Fruit fly (Drosophila melanogaster) whole organism, embryonic: ENCODE measurements around the gene Rack1.

ENCODE experiments used
- B-H2 ChIP-seq: fragments of 200-800 bp; sonication (Bioruptor generic); optimal IDR thresholded peaks from 2 replicates; lab custom pipeline; 2018; ENCODE audit warnings: missing biosample characterization, mild to moderate bottlenecking, missing genetic modification characterization
- CG10209 ChIP-seq: fragments of 200-800 bp; sonication (Bioruptor generic); optimal IDR thresholded peaks from 3 replicates; lab custom pipeline; 2017; ENCODE audit warnings: missing biosample characterization, mild to moderate bottlenecking, missing genetic modification characterization, missing genetic modification reagents
- CG10274 ChIP-seq: fragments of 200-800 bp; sonication (Bioruptor generic); optimal IDR thresholded peaks from 3 replicates; lab custom pipeline; 2017; ENCODE audit warnings: missing biosample characterization, mild to moderate bottlenecking, missing genetic modification characterization
- CG10431 ChIP-seq: fragments of 200-800 bp; sonication (Bioruptor generic); optimal IDR thresholded peaks from 3 replicates; lab custom pipeline; 2018; ENCODE audit warnings: missing biosample characterization, mild to moderate bottlenecking, missing genetic modification characterization
- CG10979 ChIP-seq: fragments of 200-800 bp; sonication (Bioruptor generic); optimal IDR thresholded peaks from 2 replicates; lab custom pipeline; 2018; ENCODE audit warnings: missing biosample characterization, mild to moderate bottlenecking, missing genetic modification characterization, moderate library complexity
- CG11398 ChIP-seq: fragments of 200-800 bp; sonication (Bioruptor generic); optimal IDR thresholded peaks from 2 replicates; lab custom pipeline; 2016; ENCODE audit warnings: missing biosample characterization, missing genetic modification characterization
- CG12942 ChIP-seq: fragments of 200-800 bp; sonication (Bioruptor generic); optimal IDR thresholded peaks from 3 replicates; lab custom pipeline; 2016; ENCODE audit warnings: missing biosample characterization, missing genetic modification characterization
- CG1529 ChIP-seq: fragments of 200-800 bp; sonication (Bioruptor generic); optimal IDR thresholded peaks from 3 replicates; lab custom pipeline; 2018; ENCODE audit warnings: missing biosample characterization, missing genetic modification characterization
- CG15479 ChIP-seq: fragments of 200-800 bp; sonication (Bioruptor generic); optimal IDR thresholded peaks from 3 replicates; lab custom pipeline; 2019; ENCODE audit warnings: missing biosample characterization, mild to moderate bottlenecking, missing genetic modification characterization, moderate library complexity
- CG1832 ChIP-seq: fragments of 200-800 bp; sonication (Bioruptor generic); optimal IDR thresholded peaks from 2 replicates; lab custom pipeline; 2017; ENCODE audit warnings: missing biosample characterization, mild to moderate bottlenecking, missing genetic modification characterization, inconsistent platforms
- CG2678 ChIP-seq: fragments of 200-800 bp; sonication (Bioruptor generic); optimal IDR thresholded peaks from 3 replicates; lab custom pipeline; 2019; ENCODE audit warnings: missing biosample characterization, mild to moderate bottlenecking, missing genetic modification characterization, moderate library complexity
- CG31388 ChIP-seq: fragments of 200-800 bp; sonication (Bioruptor generic); optimal IDR thresholded peaks from 2 replicates; lab custom pipeline; 2016; ENCODE audit warnings: missing biosample characterization, missing genetic modification characterization
- CG32532 ChIP-seq: fragments of 200-800 bp; sonication (Bioruptor generic); IDR thresholded peaks from 2 replicates; pipeline ENCODE4 v1.3.6; 2022; ENCODE audit warnings: missing biosample characterization, missing genetic modification characterization
- CG33213 ChIP-seq: fragments of 200-800 bp; sonication (Bioruptor generic); optimal IDR thresholded peaks from 3 replicates; lab custom pipeline; 2016; ENCODE audit warnings: missing biosample characterization, missing genetic modification characterization
- CG34224 ChIP-seq: fragments of 200-800 bp; sonication (Bioruptor generic); IDR thresholded peaks from 3 replicates; pipeline ENCODE4 v1.3.6; 2022; ENCODE audit warnings: missing biosample characterization, missing genetic modification characterization; ENCODE audit not compliant: partially characterized antibody
- CG3838 ChIP-seq: fragments of 200-800 bp; sonication (Bioruptor generic); optimal IDR thresholded peaks from 3 replicates; lab custom pipeline; 2016; ENCODE audit warnings: missing biosample characterization, missing genetic modification characterization
- CG42726 ChIP-seq: fragments of 200-800 bp; sonication (Bioruptor generic); IDR thresholded peaks from 2 replicates; pipeline ENCODE4 v1.3.6; 2022; ENCODE audit warnings: missing biosample characterization, missing genetic modification characterization; ENCODE audit not compliant: partially characterized antibody
- CG4328 ChIP-seq: fragments of 200-800 bp; sonication (Bioruptor generic); optimal IDR thresholded peaks from 3 replicates; lab custom pipeline; 2017; ENCODE audit warnings: missing biosample characterization, missing genetic modification reagents, missing genetic modification characterization
- CG43689 ChIP-seq: fragments of 200-800 bp; sonication (Bioruptor generic); IDR thresholded peaks from 2 replicates; pipeline ENCODE4 v1.3.6; 2022; ENCODE audit warnings: missing biosample characterization, missing genetic modification characterization
- CG4707 ChIP-seq: fragments of 200-800 bp; sonication (Bioruptor generic); optimal IDR thresholded peaks from 2 replicates; lab custom pipeline; 2018; ENCODE audit warnings: missing biosample characterization, mild to moderate bottlenecking, missing genetic modification characterization, moderate library complexity
- CG6683 ChIP-seq: fragments of 200-800 bp; sonication (Bioruptor generic); optimal IDR thresholded peaks from 2 replicates; lab custom pipeline; 2017; ENCODE audit warnings: missing biosample characterization, mild to moderate bottlenecking, missing genetic modification characterization, missing genetic modification reagents
- Gug ChIP-seq: fragments of 200-800 bp; sonication (Bioruptor generic); IDR thresholded peaks from 4 replicates; pipeline ENCODE4 v1.3.6; 2022; ENCODE audit warnings: missing biosample characterization, missing genetic modification characterization
- H2.0 ChIP-seq: fragments of 200-800 bp; sonication (Bioruptor generic); IDR thresholded peaks from 2 replicates; pipeline ENCODE4 v1.3.6; 2022; ENCODE audit warnings: missing biosample characterization, missing genetic modification characterization
- Lim3 ChIP-seq: fragments of 200-800 bp; sonication (Bioruptor generic); IDR thresholded peaks from 2 replicates; pipeline ENCODE4 v1.3.6; 2022; ENCODE audit warnings: missing biosample characterization, missing genetic modification characterization
- MTF-1 ChIP-seq: fragments of 200-800 bp; sonication (Bioruptor generic); optimal IDR thresholded peaks from 2 replicates; lab custom pipeline; 2018; ENCODE audit warnings: missing biosample characterization, mild to moderate bottlenecking, missing genetic modification characterization, borderline replicate concordance
- Med ChIP-seq: fragments of 200-800 bp; sonication (Bioruptor generic); peaks from one replicate; lab custom pipeline; 2016; ENCODE audit warnings: missing biosample characterization, missing genetic modification characterization, mild to moderate bottlenecking, inconsistent platforms, moderate library complexity
- Mes4 ChIP-seq: fragments of 200-800 bp; sonication (Bioruptor generic); optimal IDR thresholded peaks from 2 replicates; lab custom pipeline; 2016; ENCODE audit warnings: missing biosample characterization, missing genetic modification characterization
- NK7.1 ChIP-seq: fragments of 200-800 bp; sonication (Bioruptor generic); optimal IDR thresholded peaks from 3 replicates; lab custom pipeline; 2016; ENCODE audit warnings: missing biosample characterization, missing genetic modification characterization
- Pdp1 ChIP-seq, 2 experiments: fragments of 200-800 bp; sonication (Bioruptor generic); optimal IDR thresholded peaks; 3 replicates each; lab custom pipeline; 2016; ENCODE audit warnings: missing biosample characterization in 2 of 2, missing genetic modification characterization in 2 of 2, mild to moderate bottlenecking in 1 of 2, moderate library complexity in 1 of 2
- Scr ChIP-seq: fragments of 200-800 bp; sonication (Bioruptor generic); IDR thresholded peaks from 2 replicates; pipeline ENCODE4 v1.3.6; 2022; ENCODE audit warnings: missing biosample characterization, missing genetic modification characterization; ENCODE audit not compliant: partially characterized antibody
- Sry-β ChIP-seq: fragments of 200-800 bp; sonication (Bioruptor generic); optimal IDR thresholded peaks from 2 replicates; lab custom pipeline; 2018; ENCODE audit warnings: missing biosample characterization, mild to moderate bottlenecking, missing genetic modification characterization, moderate library complexity
- YL-1 ChIP-seq: fragments of 200-800 bp; sonication (Bioruptor generic); optimal IDR thresholded peaks from 3 replicates; lab custom pipeline; 2017; ENCODE audit warnings: missing biosample characterization, mild to moderate bottlenecking, missing genetic modification characterization
- ab ChIP-seq: fragments of 200-800 bp; sonication (Bioruptor generic); optimal IDR thresholded peaks from 2 replicates; lab custom pipeline; 2016; ENCODE audit warnings: missing biosample characterization, missing genetic modification characterization
- cad ChIP-seq: fragments of >200 bp; optimal IDR thresholded peaks from 2 replicates; lab custom pipeline; 2017; ENCODE audit warnings: missing biosample characterization, missing genetic modification characterization
- chn ChIP-seq: fragments of 200-800 bp; sonication (Bioruptor generic); optimal IDR thresholded peaks from 2 replicates; lab custom pipeline; 2016; ENCODE audit warnings: missing biosample characterization, missing genetic modification characterization
- ci ChIP-seq: fragments of 200-800 bp; sonication (Bioruptor generic); IDR thresholded peaks from 3 replicates; pipeline ENCODE4 v1.3.6; 2022; ENCODE audit warnings: missing biosample characterization, missing genetic modification characterization
- fd96Cb ChIP-seq: fragments of 200-800 bp; sonication (Bioruptor generic); optimal IDR thresholded peaks from 2 replicates; lab custom pipeline; 2018; ENCODE audit warnings: missing biosample characterization, mild to moderate bottlenecking, missing genetic modification characterization, moderate library complexity
- gcm2 ChIP-seq: fragments of 200-800 bp; sonication (Bioruptor generic); optimal IDR thresholded peaks from 2 replicates; lab custom pipeline; 2016; ENCODE audit warnings: missing biosample characterization, missing genetic modification characterization
- hb ChIP-seq: fragments of 200-800 bp; sonication (Bioruptor generic); IDR thresholded peaks from 3 replicates; pipeline ENCODE4 v1.3.6; 2022; ENCODE audit warnings: missing biosample characterization, missing genetic modification characterization; ENCODE audit not compliant: partially characterized antibody
- lbe ChIP-seq: fragments of 200-800 bp; sonication (Bioruptor generic); optimal IDR thresholded peaks from 2 replicates; lab custom pipeline; 2016; ENCODE audit warnings: missing biosample characterization, mild to moderate bottlenecking, missing genetic modification characterization
- nau ChIP-seq: fragments of 200-800 bp; sonication (Bioruptor generic); optimal IDR thresholded peaks from 3 replicates; lab custom pipeline; 2017; ENCODE audit warnings: missing biosample characterization, mild to moderate bottlenecking, missing genetic modification characterization, missing genetic modification reagents
- onecut ChIP-seq: fragments of 200-800 bp; sonication (Bioruptor generic); IDR thresholded peaks from 2 replicates; pipeline ENCODE4 v1.3.6; 2022; ENCODE audit warnings: missing biosample characterization, missing genetic modification characterization
- rib ChIP-seq: fragments of 200-800 bp; sonication (Bioruptor generic); IDR thresholded peaks from 2 replicates; pipeline ENCODE4 v1.3.6; 2022; ENCODE audit warnings: missing biosample characterization, missing genetic modification characterization
- seq ChIP-seq: fragments of 200-800 bp; sonication (Bioruptor generic); IDR thresholded peaks from 2 replicates; pipeline ENCODE4 v1.3.6; 2022; ENCODE audit warnings: missing biosample characterization, missing genetic modification characterization
- slou ChIP-seq: fragments of 200-800 bp; sonication (Bioruptor generic); optimal IDR thresholded peaks from 3 replicates; lab custom pipeline; 2016; ENCODE audit warnings: missing biosample characterization, missing genetic modification characterization
- slp2 ChIP-seq: fragments of 200-800 bp; sonication (Bioruptor generic); optimal IDR thresholded peaks from 2 replicates; lab custom pipeline; 2016; ENCODE audit warnings: missing biosample characterization, missing genetic modification characterization
- wek ChIP-seq: fragments of 200-800 bp; sonication (Bioruptor generic); optimal IDR thresholded peaks from 3 replicates; lab custom pipeline; 2018; ENCODE audit warnings: missing biosample characterization, mild to moderate bottlenecking, missing genetic modification characterization, moderate library complexity

Rack1 gene

dm6 chr2L:7827045-7828004 is at the start of gene Rack1, which contains the start of gene mts (continued):
- TF ChIP-seq CG4707 (GFP tag; lab: Kevin White, UChicago) (peak; percentile 87), gcm2 (peak; percentile 55), Lim3 (GFP tag; lab: Robert Waterston, UW) (no peak), Pdp1 (GFP tag; optimal IDR thresholded peaks at IDR 0.05; lab: Kevin White, UChicago) (peak; percentile 48 to 63), rib (peak; percentile 69), CG11398 (GFP tag; lab: Kevin White, UChicago) (peak; percentile 68), ci (GFP tag; lab: Robert Waterston, UW) (peak; percentile 97), CG32532 (GFP tag; lab: Robert Waterston, UW) (peak; percentile 90), nau (GFP tag; lab: Kevin White, UChicago) (peak; percentile 88), Med (GFP tag; lab: Kevin White, UChicago) (peak; percentile 99), onecut (peak; percentile 88), CG2678 (tag; lab: Kevin White, UChicago) (peak; percentile 74), CG6683 (GFP tag; lab: Kevin White, UChicago) (peak; percentile 71), CG3838 (GFP tag; lab: Kevin White, UChicago) (peak; percentile 48), seq (GFP tag; lab: Robert Waterston, UW) (peak; percentile 72), CG4328 (GFP tag; lab: Kevin White, UChicago) (peak; percentile 79), CG1529 (GFP tag; lab: Kevin White, UChicago) (peak; percentile 60), CG1832 (no peak), ab (GFP tag; lab: Kevin White, UChicago) (peak; percentile 46), CG42726 (peak; percentile 75), CG43689 (GFP tag; lab: Robert Waterston, UW) (peak; percentile 63; the same call in 1 of the 2 replicates), Mes4 (GFP tag; lab: Kevin White, UChicago) (peak; percentile 94), YL-1 (GFP tag; lab: Kevin White, UChicago) (peak; percentile 98), CG10431 (GFP tag; lab: Kevin White, UChicago) (peak; percentile 89), CG15479 (no peak), Sry-β (GFP tag; lab: Kevin White, UChicago) (peak; percentile 40), lbe (GFP tag; lab: Kevin White, UChicago) (peak; percentile 73), B-H2 (GFP tag; lab: Kevin White, UChicago) (peak; percentile 96), H2.0 (peak; percentile 83), CG31388 (GFP tag; lab: Kevin White, UChicago) (peak; percentile 7), NK7.1 (GFP tag; lab: Kevin White, UChicago) (peak; percentile 69), CG10274 (peak; percentile 76), CG34224 (GFP tag; lab: Robert Waterston, UW) (peak; percentile 30; the same call in 2 of the 3 replicates), MTF-1 (GFP tag; lab: Kevin White, UChicago) (peak; percentile 97), Gug (GFP tag; lab: Robert Waterston, UW) (peak; percentile 63), wek (GFP tag; lab: Kevin White, UChicago) (peak; percentile 85), CG33213 (GFP tag; lab: Kevin White, UChicago) (peak; percentile 81), cad (no peak), CG10979 (tag; lab: Kevin White, UChicago) (peak; percentile 66), hb (GFP tag; lab: Robert Waterston, UW) (no peak; the same call in 1 of the 3 replicates), chn (GFP tag; lab: Kevin White, UChicago) (peak; percentile 71), CG10209 (GFP tag; lab: Kevin White, UChicago) (peak; percentile 88), slou (GFP tag; lab: Kevin White, UChicago) (peak; percentile 81), Scr (peak; percentile 56; the same call in 1 of the 2 replicates), slp2 (GFP tag; lab: Kevin White, UChicago) (peak; percentile 28), fd96Cb (tag; lab: Kevin White, UChicago) (peak; percentile 34), CG12942 (GFP tag; lab: Kevin White, UChicago) (peak; percentile 72)
